Worm (Caenorhabditis elegans) whole organism, L2 larva: ENCODE data around the gene egl-1.

Source experiments
- R02D3.7 ChIP-seq: fragments of 150-350 bp; optimal IDR thresholded peaks from 2 replicates; lab custom pipeline; 2014; ENCODE audit warnings: missing biosample characterization, missing genetic modification characterization
- lin-11 ChIP-seq: fragments of 150-350 bp; sonication (generic microtip); optimal IDR thresholded peaks from 2 replicates; lab custom pipeline; 2014; ENCODE audit warnings: missing biosample characterization, missing genetic modification characterization, inconsistent platforms, mixed read lengths
- nhr-12 ChIP-seq: fragments of 150-350 bp; optimal IDR thresholded peaks from 2 replicates; lab custom pipeline; 2014; ENCODE audit warnings: missing biosample characterization, missing genetic modification characterization
- snpc-4 ChIP-seq: fragments of 150-350 bp; optimal IDR thresholded peaks from 2 replicates; lab custom pipeline; 2014; ENCODE audit warnings: missing biosample characterization, missing genetic modification characterization
- ztf-1 ChIP-seq: fragments of 200-800 bp; sonication (Bioruptor generic); conservative IDR thresholded peaks from 2 replicates; pipeline ENCODE4 v1.3.6; 2022; ENCODE audit warnings: missing genetic modification characterization, missing compliant biosample characterization

- no peak for TF ChIP-seq lin-11 (tag; lab: Kevin White, UChicago)
- TF ChIP-seq R02D3.7 (tag; lab: Kevin White, UChicago), result no peak
- no peak for TF ChIP-seq ztf-1 (GFP tag; lab: Robert Waterston, UW)
- TF ChIP-seq nhr-12 (tag; lab: Kevin White, UChicago), result no peak
- TF ChIP-seq snpc-4 (tag; lab: Kevin White, UChicago), result no peak
Measured at ce11 chrV:14468931-14469330, 36.8 kb upstream of the egl-1 start, which contains the start of gene clec-57.
